Fruit fly (Drosophila melanogaster) whole organism, embryonic: ENCODE measurements around the gene barr.

Experiments used
- Abd-B ChIP-seq: fragments of 200-800 bp; sonication (Bioruptor generic); optimal IDR thresholded peaks from 2 replicates; lab custom pipeline; 2018; ENCODE audit warnings: missing biosample characterization, mild to moderate bottlenecking, missing genetic modification characterization, moderate library complexity
- CG10274 ChIP-seq: fragments of 200-800 bp; sonication (Bioruptor generic); optimal IDR thresholded peaks from 3 replicates; lab custom pipeline; 2017; ENCODE audit warnings: missing biosample characterization, mild to moderate bottlenecking, missing genetic modification characterization
- CG2116 ChIP-seq: fragments of 200-800 bp; sonication (Bioruptor generic); optimal IDR thresholded peaks from 3 replicates; lab custom pipeline; 2018; ENCODE audit warnings: missing biosample characterization, mild to moderate bottlenecking, missing genetic modification characterization
- Meics ChIP-seq: fragments of 200-800 bp; sonication (Bioruptor generic); optimal IDR thresholded peaks from 2 replicates; lab custom pipeline; 2017; ENCODE audit warnings: missing biosample characterization, mild to moderate bottlenecking, missing genetic modification characterization
- en ChIP-seq: fragments of 200-800 bp; sonication (Bioruptor generic); optimal IDR thresholded peaks from 2 replicates; lab custom pipeline; 2016; ENCODE audit warnings: missing biosample characterization, missing genetic modification characterization
- insv ChIP-seq, 2 experiments: fragments of 200-800 bp; sonication (Bioruptor generic); optimal IDR thresholded peaks; 3 replicates each; lab custom pipeline; 2016 to 2018; ENCODE audit warnings: missing biosample characterization in 2 of 2, missing genetic modification characterization in 2 of 2
- pros ChIP-seq: fragments of 200-800 bp; sonication (Bioruptor generic); optimal IDR thresholded peaks from 3 replicates; lab custom pipeline; 2019; ENCODE audit warnings: missing biosample characterization, mild to moderate bottlenecking, missing genetic modification characterization, moderate library complexity
- ranshi ChIP-seq: fragments of 200-800 bp; sonication (Bioruptor generic); IDR thresholded peaks from 2 replicates; pipeline ENCODE4 v1.3.6; 2022; ENCODE audit warnings: missing biosample characterization, missing genetic modification characterization
- sens ChIP-seq: fragments of 200-800 bp; sonication (Bioruptor generic); peaks from one replicate; lab custom pipeline; 2016; ENCODE audit warnings: missing biosample characterization, missing genetic modification characterization

- TF ChIP-seq en (GFP tag; lab: Kevin White, UChicago) (no peak), CG10274 (GFP tag; lab: Kevin White, UChicago) (no peak), CG2116 (GFP tag; lab: Kevin White, UChicago) (no peak), Abd-B (GFP tag; lab: Kevin White, UChicago) (no peak), insv (GFP tag; optimal IDR thresholded peaks at IDR 0.05; lab: Kevin White, UChicago) (no peak), ranshi (GFP tag; lab: Robert Waterston, UW) (no peak), Meics (GFP tag; lab: Kevin White, UChicago) (peak; percentile 95), pros (no peak), sens (GFP tag; lab: Kevin White, UChicago) (peak; percentile 21)
These were observed 21.2 kb upstream of the barr start for dm6 chr2L:20082155-20082964.
